Fruit fly (Drosophila melanogaster) whole organism, embryonic: ENCODE measurements around the gene wg.

Experiments used
- Awh ChIP-seq: fragments of 200-800 bp; sonication (Bioruptor generic); IDR thresholded peaks from 2 replicates; pipeline ENCODE4, ENCODE4 v1.3.6; 2022; ENCODE audit warnings: missing biosample characterization, missing genetic modification characterization
- CG1024 ChIP-seq: fragments of 200-800 bp; sonication (Bioruptor generic); IDR thresholded peaks from 2 replicates; pipeline ENCODE4 v1.3.6; 2022; ENCODE audit warnings: missing biosample characterization, missing genetic modification characterization
- CG1233 ChIP-seq: fragments of 200-800 bp; sonication (Bioruptor generic); optimal IDR thresholded peaks from 4 replicates; lab custom pipeline; 2018; ENCODE audit warnings: missing biosample characterization, mild to moderate bottlenecking, missing genetic modification characterization
- CG13894 ChIP-seq: fragments of 200-800 bp; sonication (Bioruptor generic); optimal IDR thresholded peaks from 3 replicates; lab custom pipeline; 2018; ENCODE audit warnings: missing biosample characterization, mild to moderate bottlenecking, missing genetic modification characterization, moderate library complexity
- CG17359 ChIP-seq: fragments of 200-800 bp; sonication (Bioruptor generic); optimal IDR thresholded peaks from 3 replicates; lab custom pipeline; 2018; ENCODE audit warnings: missing biosample characterization, mild to moderate bottlenecking, missing genetic modification characterization, moderate library complexity
- CG17612 ChIP-seq: fragments of 200-800 bp; sonication (Bioruptor generic); IDR thresholded peaks from 2 replicates; pipeline ENCODE4 v1.3.6; 2022; ENCODE audit warnings: missing biosample characterization, missing genetic modification characterization
- CG17829 ChIP-seq: fragments of 200-800 bp; optimal IDR thresholded peaks from 2 replicates; lab custom pipeline; 2019; ENCODE audit warnings: missing biosample characterization, mild to moderate bottlenecking, missing genetic modification characterization, moderate library complexity
- CG18764 ChIP-seq: fragments of 200-800 bp; sonication (Bioruptor generic); optimal IDR thresholded peaks from 3 replicates; lab custom pipeline; 2016; ENCODE audit warnings: missing biosample characterization, missing genetic modification characterization
- CG2116 ChIP-seq: fragments of 200-800 bp; sonication (Bioruptor generic); optimal IDR thresholded peaks from 3 replicates; lab custom pipeline; 2018; ENCODE audit warnings: missing biosample characterization, mild to moderate bottlenecking, missing genetic modification characterization
- CG30431 ChIP-seq: fragments of 200-800 bp; sonication (Bioruptor generic); optimal IDR thresholded peaks from 2 replicates; lab custom pipeline; 2017; ENCODE audit warnings: missing biosample characterization, missing genetic modification characterization
- CG32532 ChIP-seq: fragments of 200-800 bp; sonication (Bioruptor generic); IDR thresholded peaks from 2 replicates; pipeline ENCODE4 v1.3.6; 2022; ENCODE audit warnings: missing biosample characterization, missing genetic modification characterization
- CG42726 ChIP-seq: fragments of 200-800 bp; sonication (Bioruptor generic); IDR thresholded peaks from 2 replicates; pipeline ENCODE4 v1.3.6; 2022; ENCODE audit warnings: missing biosample characterization, missing genetic modification characterization; ENCODE audit not compliant: partially characterized antibody
- CG4404 ChIP-seq: fragments of 200-800 bp; sonication (Bioruptor generic); IDR thresholded peaks from 2 replicates; pipeline ENCODE4 v1.3.6; 2022; ENCODE audit warnings: missing biosample characterization, missing genetic modification characterization
- CG5180 ChIP-seq: fragments of 200-800 bp; sonication (Bioruptor generic); optimal IDR thresholded peaks from 3 replicates; lab custom pipeline; 2017; ENCODE audit warnings: missing biosample characterization, missing genetic modification characterization, mild to moderate bottlenecking, moderate library complexity, missing genetic modification reagents
- CG7271 ChIP-seq: fragments of 200-800 bp; sonication (Bioruptor generic); optimal IDR thresholded peaks from 2 replicates; lab custom pipeline; 2018; ENCODE audit warnings: missing biosample characterization, mild to moderate bottlenecking, missing genetic modification characterization, moderate library complexity
- CG8290 ChIP-seq, 3 experiments: fragments of 200-800 bp; sonication (Bioruptor generic); optimal IDR thresholded peaks; 2 replicates each; lab custom pipeline; 2016 to 2019; ENCODE audit warnings: missing biosample characterization in 3 of 3, missing genetic modification characterization in 3 of 3, mild to moderate bottlenecking in 2 of 3, moderate library complexity in 1 of 3
- CrebB ChIP-seq: fragments of 200-800 bp; sonication (Bioruptor generic); optimal IDR thresholded peaks from 3 replicates; lab custom pipeline; 2018; ENCODE audit warnings: missing biosample characterization, mild to moderate bottlenecking, missing genetic modification characterization
- D19B ChIP-seq: fragments of 200-800 bp; sonication (Bioruptor generic); optimal IDR thresholded peaks from 2 replicates; lab custom pipeline; 2017; ENCODE audit warnings: missing biosample characterization, mild to moderate bottlenecking, missing genetic modification characterization
- Doc2 ChIP-seq: fragments of 200-800 bp; sonication (Bioruptor generic); IDR thresholded peaks from 2 replicates; pipeline ENCODE4 v1.3.6; 2022; ENCODE audit warnings: missing biosample characterization, missing genetic modification characterization
- E2f2 ChIP-seq: fragments of 200-800 bp; sonication (Bioruptor generic); IDR thresholded peaks from 2 replicates; pipeline ENCODE4 v1.3.6; 2022; ENCODE audit warnings: missing biosample characterization, missing genetic modification characterization
- GATAe ChIP-seq: fragments of 200-800 bp; sonication (Bioruptor generic); conservative IDR thresholded peaks from 2 replicates; pipeline ENCODE4 v1.3.6; 2022; ENCODE audit warnings: missing biosample characterization, missing genetic modification characterization
- Hand ChIP-seq: fragments of 200-800 bp; sonication (Bioruptor generic); optimal IDR thresholded peaks from 2 replicates; lab custom pipeline; 2017; ENCODE audit warnings: mild to moderate bottlenecking, missing biosample characterization, missing genetic modification reagents, missing genetic modification characterization
- Lpt ChIP-seq: fragments of >200 bp; optimal IDR thresholded peaks from 2 replicates; lab custom pipeline; 2018; ENCODE audit warnings: missing biosample characterization, missing genetic modification characterization
- Neu2 ChIP-seq: fragments of 200-800 bp; sonication (Bioruptor generic); optimal IDR thresholded peaks from 3 replicates; lab custom pipeline; 2016; ENCODE audit warnings: missing biosample characterization, missing genetic modification characterization, borderline replicate concordance
- Nf-YA ChIP-seq: fragments of 200-800 bp; sonication (Bioruptor generic); IDR thresholded peaks from 2 replicates; pipeline ENCODE4 v1.3.6; 2022; ENCODE audit warnings: missing biosample characterization, missing genetic modification characterization
- Poxn ChIP-seq: fragments of 200-800 bp; sonication (Bioruptor generic); IDR thresholded peaks from 2 replicates; pipeline ENCODE4 v1.3.6; 2022; ENCODE audit warnings: missing biosample characterization, missing genetic modification characterization
- Ravus ChIP-seq: fragments of 200-800 bp; sonication (Bioruptor generic); IDR thresholded peaks from 2 replicates; pipeline ENCODE4 v1.3.6; 2022; ENCODE audit warnings: missing biosample characterization, missing genetic modification characterization
- abd-A ChIP-seq: fragments of 200-800 bp; sonication (Bioruptor generic); optimal IDR thresholded peaks from 3 replicates; lab custom pipeline; 2019; ENCODE audit warnings: missing biosample characterization, mild to moderate bottlenecking, missing genetic modification characterization, moderate library complexity
- ac ChIP-seq: fragments of 200-800 bp; sonication (Bioruptor generic); optimal IDR thresholded peaks from 3 replicates; lab custom pipeline; 2017; ENCODE audit warnings: missing biosample characterization, mild to moderate bottlenecking, missing genetic modification characterization
- bigmax ChIP-seq: fragments of 200-800 bp; sonication (Bioruptor generic); optimal IDR thresholded peaks from 2 replicates; lab custom pipeline; 2018; ENCODE audit warnings: missing biosample characterization, mild to moderate bottlenecking, missing genetic modification characterization
- chinmo ChIP-seq: fragments of 200-800 bp; sonication (Bioruptor generic); IDR thresholded peaks from 4 replicates; pipeline ENCODE4 v1.3.6; 2022; ENCODE audit warnings: missing biosample characterization, missing genetic modification characterization; ENCODE audit not compliant: partially characterized antibody
- crol ChIP-seq: fragments of 200-800 bp; sonication (Bioruptor generic); IDR thresholded peaks from 2 replicates; pipeline ENCODE4 v1.3.6; 2022; ENCODE audit warnings: missing biosample characterization, missing genetic modification characterization
- da ChIP-seq: fragments of 200-800 bp; sonication (Bioruptor generic); optimal IDR thresholded peaks from 2 replicates; lab custom pipeline; 2016; ENCODE audit warnings: missing biosample characterization, missing genetic modification characterization
- dati ChIP-seq: fragments of 200-800 bp; sonication (Bioruptor generic); IDR thresholded peaks from 2 replicates; pipeline ENCODE4 v1.3.6; 2022; ENCODE audit warnings: missing biosample characterization, missing genetic modification characterization
- ftz-f1 ChIP-seq: fragments of 200-800 bp; sonication (Bioruptor generic); optimal IDR thresholded peaks from 2 replicates; lab custom pipeline; 2016; ENCODE audit warnings: missing biosample characterization, missing genetic modification characterization
- gcm2 ChIP-seq: fragments of 200-800 bp; sonication (Bioruptor generic); optimal IDR thresholded peaks from 2 replicates; lab custom pipeline; 2016; ENCODE audit warnings: missing biosample characterization, missing genetic modification characterization
- gem ChIP-seq: fragments of 200-800 bp; sonication (Bioruptor generic); optimal IDR thresholded peaks from 2 replicates; lab custom pipeline; 2019; ENCODE audit warnings: missing biosample characterization, mild to moderate bottlenecking, missing genetic modification characterization, moderate library complexity
- grn ChIP-seq: fragments of 200-800 bp; sonication (Bioruptor generic); optimal IDR thresholded peaks from 3 replicates; lab custom pipeline; 2017; ENCODE audit warnings: missing biosample characterization, missing genetic modification characterization
- her ChIP-seq: fragments of 200-800 bp; sonication (Bioruptor generic); optimal IDR thresholded peaks from 2 replicates; lab custom pipeline; 2016; ENCODE audit warnings: missing biosample characterization, missing genetic modification characterization
- hkb ChIP-seq, 2 experiments: fragments of 200-800 bp in 1 of 2; fragments of >200 bp in 1 of 2; sonication (Bioruptor generic) in 1 of 2; IDR thresholded peaks in 1 of 2; optimal IDR thresholded peaks in 1 of 2; 2 replicates each; pipeline versions ENCODE4 v1.3.6 to Lab custom; 2017 to 2022; ENCODE audit warnings: missing biosample characterization in 1 of 2, missing genetic modification characterization in 1 of 2
- nerfin-1 ChIP-seq: fragments of 200-800 bp; sonication (Bioruptor generic); optimal IDR thresholded peaks from 3 replicates; lab custom pipeline; 2019; ENCODE audit warnings: missing biosample characterization, mild to moderate bottlenecking, missing genetic modification characterization, moderate library complexity
- nerfin-2 ChIP-seq: fragments of 200-800 bp; sonication (Bioruptor generic); IDR thresholded peaks from 2 replicates; pipeline ENCODE4 v1.3.6; 2022; ENCODE audit warnings: missing biosample characterization, missing genetic modification characterization; ENCODE audit not compliant: partially characterized antibody
- prd ChIP-seq, 3 experiments: fragments of >200 bp in 2 of 3; fragments of 200-800 bp in 1 of 3; sonication (Bioruptor generic) in 1 of 3; optimal IDR thresholded peaks in 2 of 3; IDR thresholded peaks in 1 of 3; 2 replicates in 2 of 3; 3 replicates in 1 of 3; pipeline versions ENCODE4 v1.3.6 to Lab custom; 2017 to 2022; ENCODE audit warnings: missing biosample characterization in 1 of 3, missing genetic modification characterization in 1 of 3
- repo ChIP-seq: fragments of 200-800 bp; sonication (Bioruptor generic); optimal IDR thresholded peaks from 2 replicates; lab custom pipeline; 2016; ENCODE audit warnings: missing biosample characterization, missing genetic modification characterization
- slbo ChIP-seq: fragments of 200-800 bp; sonication (Bioruptor generic); IDR thresholded peaks from 2 replicates; pipeline ENCODE4 v1.3.6; 2022; ENCODE audit warnings: missing biosample characterization, missing genetic modification characterization
- slp2 ChIP-seq: fragments of 200-800 bp; sonication (Bioruptor generic); optimal IDR thresholded peaks from 2 replicates; lab custom pipeline; 2016; ENCODE audit warnings: missing biosample characterization, missing genetic modification characterization
- sr ChIP-seq: fragments of 200-800 bp; sonication (Bioruptor generic); IDR thresholded peaks from 3 replicates; pipeline ENCODE4 v1.3.6; 2022; ENCODE audit warnings: missing biosample characterization, missing genetic modification characterization
- wdn ChIP-seq: fragments of 200-800 bp; sonication (Bioruptor generic); IDR thresholded peaks from 2 replicates; pipeline ENCODE4 v1.3.6; 2022; ENCODE audit warnings: missing biosample characterization, missing genetic modification characterization
- wek ChIP-seq: fragments of 200-800 bp; sonication (Bioruptor generic); optimal IDR thresholded peaks from 3 replicates; lab custom pipeline; 2018; ENCODE audit warnings: missing biosample characterization, mild to moderate bottlenecking, missing genetic modification characterization, moderate library complexity
- zen ChIP-seq: fragments of 200-800 bp; sonication (Bioruptor generic); optimal IDR thresholded peaks from 3 replicates; lab custom pipeline; 2018; ENCODE audit warnings: missing biosample characterization, mild to moderate bottlenecking, missing genetic modification characterization, moderate library complexity

wg gene

dm6 chr2L:7265970-7266369 is 41.0 kb upstream of the wg start (continued):
- TF ChIP-seq CG1024 (GFP tag; lab: Robert Waterston, UW) = no peak
- TF ChIP-seq gem = peak; percentile 67
- no peak for TF ChIP-seq wek (GFP tag; lab: Kevin White, UChicago)
- TF ChIP-seq D19B (GFP tag; lab: Kevin White, UChicago) = no peak
- TF ChIP-seq CG2116 (GFP tag; lab: Kevin White, UChicago) = no peak
- no peak for TF ChIP-seq prd (optimal IDR thresholded peaks at IDR 0.05; lab: Kevin White, UChicago)
- peak; percentile 62; the same call in 2 of the 3 replicates for TF ChIP-seq prd (GFP tag; IDR thresholded peaks at IDR 0.05; lab: Robert Waterston, UW)
- peak; percentile 5 for TF ChIP-seq nerfin-1 (tag; lab: Kevin White, UChicago)
- TF ChIP-seq crol (GFP tag; lab: Robert Waterston, UW) = no peak
- no peak for TF ChIP-seq chinmo (GFP tag; lab: Robert Waterston, UW)
- TF ChIP-seq abd-A = no peak
- no peak for TF ChIP-seq dati
- no peak for TF ChIP-seq CG5180
- no peak for TF ChIP-seq da (GFP tag; lab: Kevin White, UChicago)
- no peak for TF ChIP-seq CrebB
- no peak for TF ChIP-seq CG17829 (tag; lab: Kevin White, UChicago)
- TF ChIP-seq CG42726 (GFP tag; lab: Robert Waterston, UW) = no peak
- peak; percentile 6 for TF ChIP-seq CG1233
- no peak for TF ChIP-seq wdn (GFP tag; lab: Robert Waterston, UW)
- TF ChIP-seq zen (tag; lab: Kevin White, UChicago) = peak; percentile 3
- TF ChIP-seq Neu2 = no peak
- no peak for TF ChIP-seq Lpt (GFP tag; lab: Kevin White, UChicago)
- TF ChIP-seq CG8290 (GFP tag; optimal IDR thresholded peaks at IDR 0.05; lab: Kevin White, UChicago) = no peak
- no peak for TF ChIP-seq CG8290 (tag; optimal IDR thresholded peaks at IDR 0.05; lab: Kevin White, UChicago)
- no peak for TF ChIP-seq grn (GFP tag; lab: Kevin White, UChicago)
- no peak for TF ChIP-seq GATAe (GFP tag; lab: Robert Waterston, UW)
- TF ChIP-seq Awh (GFP tag; lab: Robert Waterston, UW) = no peak
- TF ChIP-seq CG30431 (GFP tag; lab: Kevin White, UChicago) = no peak
- no peak for TF ChIP-seq gcm2 (GFP tag; lab: Kevin White, UChicago)
- TF ChIP-seq CG13894 (tag; lab: Kevin White, UChicago) = no peak
- TF ChIP-seq E2f2 = no peak
- TF ChIP-seq bigmax = no peak
- no peak for TF ChIP-seq Doc2 (GFP tag; lab: Robert Waterston, UW)
- TF ChIP-seq CG17612 (GFP tag; lab: Robert Waterston, UW) = no peak
- no peak for TF ChIP-seq sr (GFP tag; lab: Robert Waterston, UW)
- TF ChIP-seq CG17359 (tag; lab: Kevin White, UChicago) = peak; percentile 46
- TF ChIP-seq CG4404 (GFP tag; lab: Robert Waterston, UW) = no peak
- TF ChIP-seq hkb (optimal IDR thresholded peaks at IDR 0.05; lab: Kevin White, UChicago) = no peak
- TF ChIP-seq hkb (GFP tag; IDR thresholded peaks at IDR 0.05; lab: Robert Waterston, UW) = peak; percentile 56; the same call in 1 of the 2 replicates
- no peak for TF ChIP-seq ac (GFP tag; lab: Kevin White, UChicago)
- no peak for TF ChIP-seq repo (GFP tag; lab: Kevin White, UChicago)
- peak; percentile 21 for TF ChIP-seq CG18764 (GFP tag; lab: Kevin White, UChicago)
- TF ChIP-seq ftz-f1 (GFP tag; lab: Kevin White, UChicago) = no peak
- TF ChIP-seq slbo (GFP tag; lab: Robert Waterston, UW) = peak; percentile 14; the same call in 1 of the 2 replicates
- TF ChIP-seq Nf-YA = peak; percentile 37; the same call in 1 of the 2 replicates
- TF ChIP-seq CG32532 (GFP tag; lab: Robert Waterston, UW) = no peak
- TF ChIP-seq CG7271 (tag; lab: Kevin White, UChicago) = no peak
- TF ChIP-seq nerfin-2 (GFP tag; lab: Robert Waterston, UW) = no peak
- TF ChIP-seq slp2 (GFP tag; lab: Kevin White, UChicago) = peak; percentile 39
- no peak for TF ChIP-seq her (GFP tag; lab: Kevin White, UChicago)
- TF ChIP-seq Poxn (GFP tag; lab: Robert Waterston, UW) = no peak
- no peak for TF ChIP-seq Hand
- TF ChIP-seq Ravus = no peak
